Fruit fly (Drosophila melanogaster) whole organism, embryonic: ENCODE measurements around the gene Trhn.

Source experiments
- ATbp ChIP-seq: fragments of 200-800 bp; sonication (Bioruptor generic); optimal IDR thresholded peaks from 2 replicates; lab custom pipeline; 2017; ENCODE audit warnings: missing biosample characterization, mild to moderate bottlenecking, missing genetic modification characterization, missing genetic modification reagents
- CG11247 ChIP-seq: fragments of 200-800 bp; sonication (Bioruptor generic); IDR thresholded peaks from 2 replicates; pipeline ENCODE4 v1.3.6; 2022; ENCODE audit warnings: missing biosample characterization, missing genetic modification characterization
- CG12236 ChIP-seq: fragments of 200-800 bp; sonication (Bioruptor generic); optimal IDR thresholded peaks from 2 replicates; lab custom pipeline; 2016; ENCODE audit warnings: missing biosample characterization, missing genetic modification characterization
- CG12744 ChIP-seq: fragments of 200-800 bp; sonication (Bioruptor generic); optimal IDR thresholded peaks from 2 replicates; lab custom pipeline; 2016; ENCODE audit warnings: missing biosample characterization, missing genetic modification characterization
- CG12942 ChIP-seq: fragments of 200-800 bp; sonication (Bioruptor generic); optimal IDR thresholded peaks from 3 replicates; lab custom pipeline; 2016; ENCODE audit warnings: missing biosample characterization, missing genetic modification characterization
- CG13624 ChIP-seq: fragments of 200-800 bp; sonication (Bioruptor generic); optimal IDR thresholded peaks from 2 replicates; lab custom pipeline; 2016; ENCODE audit warnings: missing biosample characterization, missing genetic modification characterization
- CG14441 ChIP-seq: fragments of 200-800 bp; sonication (Bioruptor generic); IDR thresholded peaks from 2 replicates; pipeline ENCODE4 v1.3.6; 2022; ENCODE audit warnings: missing biosample characterization, missing genetic modification characterization
- CG14710 ChIP-seq: fragments of 200-800 bp; sonication (Bioruptor generic); optimal IDR thresholded peaks from 3 replicates; lab custom pipeline; 2019; ENCODE audit warnings: missing biosample characterization, mild to moderate bottlenecking, missing genetic modification characterization, moderate library complexity
- CG17802 ChIP-seq: fragments of 200-800 bp; sonication (Bioruptor generic); optimal IDR thresholded peaks from 2 replicates; lab custom pipeline; 2018; ENCODE audit warnings: missing biosample characterization, mild to moderate bottlenecking, missing genetic modification characterization, moderate library complexity
- CG31224 ChIP-seq: fragments of 200-800 bp; sonication (Bioruptor generic); IDR thresholded peaks from 2 replicates; pipeline ENCODE4 v1.3.6; 2022; ENCODE audit warnings: missing biosample characterization, missing genetic modification characterization
- CG34376 ChIP-seq: fragments of 200-800 bp; sonication (Bioruptor generic); optimal IDR thresholded peaks from 2 replicates; lab custom pipeline; 2018; ENCODE audit warnings: missing biosample characterization, mild to moderate bottlenecking, missing genetic modification characterization
- CG3726 ChIP-seq: fragments of 200-800 bp; sonication (Bioruptor generic); IDR thresholded peaks from 3 replicates; pipeline ENCODE4, ENCODE4 v1.3.6; 2022; ENCODE audit warnings: missing biosample characterization, missing genetic modification characterization
- CG4360 ChIP-seq: fragments of 200-800 bp; sonication (Bioruptor generic); IDR thresholded peaks from 2 replicates; pipeline ENCODE4 v1.3.6; 2022; ENCODE audit warnings: missing biosample characterization, missing genetic modification characterization
- CG4820 ChIP-seq: fragments of 200-800 bp; sonication (Bioruptor generic); optimal IDR thresholded peaks from 3 replicates; lab custom pipeline; 2016; ENCODE audit warnings: missing biosample characterization, missing genetic modification characterization
- CG7786 ChIP-seq: fragments of 200-800 bp; sonication (Bioruptor generic); optimal IDR thresholded peaks from 2 replicates; lab custom pipeline; 2016; ENCODE audit warnings: missing biosample characterization, missing genetic modification characterization
- CoRest ChIP-seq: fragments of 200-800 bp; sonication (Bioruptor generic); optimal IDR thresholded peaks from 3 replicates; lab custom pipeline; 2018; ENCODE audit warnings: missing biosample characterization, mild to moderate bottlenecking, missing genetic modification characterization, moderate library complexity
- Dll ChIP-seq: fragments of 200-800 bp; sonication (Bioruptor generic); IDR thresholded peaks from 4 replicates; pipeline ENCODE4 v1.3.6; 2022; ENCODE audit warnings: missing biosample characterization, missing genetic modification characterization; ENCODE audit not compliant: partially characterized antibody
- ERR ChIP-seq: fragments of 200-800 bp; sonication (Bioruptor generic); optimal IDR thresholded peaks from 2 replicates; lab custom pipeline; 2016; ENCODE audit warnings: missing biosample characterization, missing genetic modification characterization
- Eip74EF ChIP-seq, 2 experiments: fragments of 200-800 bp in 1 of 2; fragments of >200 bp in 1 of 2; sonication (Bioruptor generic) in 1 of 2; optimal IDR thresholded peaks; 2 replicates each; lab custom pipeline; 2017 to 2019; ENCODE audit warnings: missing biosample characterization in 2 of 2, missing genetic modification characterization in 2 of 2, mild to moderate bottlenecking in 1 of 2, moderate library complexity in 1 of 2
- HHEX ChIP-seq: fragments of 200-800 bp; sonication (Bioruptor generic); optimal IDR thresholded peaks from 3 replicates; lab custom pipeline; 2017; ENCODE audit warnings: missing biosample characterization, mild to moderate bottlenecking, missing genetic modification characterization, missing genetic modification reagents
- Hand ChIP-seq: fragments of 200-800 bp; sonication (Bioruptor generic); optimal IDR thresholded peaks from 2 replicates; lab custom pipeline; 2017; ENCODE audit warnings: mild to moderate bottlenecking, missing biosample characterization, missing genetic modification reagents, missing genetic modification characterization
- Med ChIP-seq: fragments of 200-800 bp; sonication (Bioruptor generic); peaks from one replicate; lab custom pipeline; 2016; ENCODE audit warnings: missing biosample characterization, missing genetic modification characterization, mild to moderate bottlenecking, inconsistent platforms, moderate library complexity
- NFAT ChIP-seq: fragments of 200-800 bp; sonication (Bioruptor generic); IDR thresholded peaks from 2 replicates; pipeline ENCODE4 v1.3.6; 2022; ENCODE audit warnings: missing biosample characterization, missing genetic modification characterization
- Nf-YC ChIP-seq: fragments of 200-800 bp; optimal IDR thresholded peaks from 3 replicates; lab custom pipeline; 2019; ENCODE audit warnings: missing biosample characterization, mild to moderate bottlenecking, missing genetic modification characterization, moderate library complexity
- Opbp ChIP-seq: fragments of 200-800 bp; sonication (Bioruptor generic); IDR thresholded peaks from 3 replicates; pipeline ENCODE4 v1.3.6; 2022; ENCODE audit warnings: missing biosample characterization, missing genetic modification characterization; ENCODE audit not compliant: partially characterized antibody
- Rx ChIP-seq: fragments of 200-800 bp; sonication (Bioruptor generic); IDR thresholded peaks from 2 replicates; pipeline ENCODE4 v1.3.6; 2022; ENCODE audit warnings: missing biosample characterization, missing genetic modification characterization
- Sry-δ ChIP-seq: fragments of 200-800 bp; sonication (Bioruptor generic); optimal IDR thresholded peaks from 2 replicates; lab custom pipeline; 2016; ENCODE audit warnings: missing biosample characterization, missing genetic modification characterization
- cas ChIP-seq: fragments of 200-800 bp; sonication (Bioruptor generic); IDR thresholded peaks from 2 replicates; pipeline ENCODE4 v1.3.6; 2022; ENCODE audit warnings: missing biosample characterization, missing genetic modification characterization
- chinmo ChIP-seq: fragments of 200-800 bp; sonication (Bioruptor generic); IDR thresholded peaks from 4 replicates; pipeline ENCODE4 v1.3.6; 2022; ENCODE audit warnings: missing biosample characterization, missing genetic modification characterization; ENCODE audit not compliant: partially characterized antibody
- chm ChIP-seq: fragments of 200-800 bp; sonication (Bioruptor generic); IDR thresholded peaks from 2 replicates; pipeline ENCODE4 v1.3.6; 2022; ENCODE audit warnings: missing biosample characterization, missing genetic modification characterization
- chn ChIP-seq: fragments of 200-800 bp; sonication (Bioruptor generic); optimal IDR thresholded peaks from 2 replicates; lab custom pipeline; 2016; ENCODE audit warnings: missing biosample characterization, missing genetic modification characterization
- dysf ChIP-seq: fragments of 200-800 bp; sonication (Bioruptor generic); IDR thresholded peaks from 3 replicates; pipeline ENCODE4 v1.3.6; 2022; ENCODE audit warnings: missing biosample characterization, missing genetic modification characterization
- eyg ChIP-seq: fragments of 200-800 bp; sonication (Bioruptor generic); optimal IDR thresholded peaks from 3 replicates; lab custom pipeline; 2016; ENCODE audit warnings: missing biosample characterization, missing genetic modification characterization
- gro ChIP-seq: fragments of 200-800 bp; sonication (Bioruptor generic); optimal IDR thresholded peaks from 2 replicates; lab custom pipeline; 2016; ENCODE audit warnings: missing biosample characterization, missing genetic modification characterization
- jing ChIP-seq: fragments of 200-800 bp; sonication (Bioruptor generic); optimal IDR thresholded peaks from 2 replicates; lab custom pipeline; 2018; ENCODE audit warnings: missing biosample characterization, mild to moderate bottlenecking, missing genetic modification characterization
- lola ChIP-seq, 3 experiments: fragments of >200 bp in 2 of 3; fragments of 200-800 bp in 1 of 3; sonication (Bioruptor generic) in 1 of 3; optimal IDR thresholded peaks; 2 replicates each; lab custom pipeline; 2017 to 2019; ENCODE audit warnings: missing biosample characterization in 3 of 3, missing genetic modification characterization in 3 of 3, mild to moderate bottlenecking in 1 of 3, moderate library complexity in 1 of 3
- lov ChIP-seq, 2 experiments: fragments of 200-800 bp in 1 of 2; fragments of >200 bp in 1 of 2; sonication (Bioruptor generic) in 1 of 2; IDR thresholded peaks in 1 of 2; optimal IDR thresholded peaks in 1 of 2; 2 replicates in 1 of 2; 3 replicates in 1 of 2; pipeline versions ENCODE4 v1.3.6 to Lab custom; 2017 to 2022; ENCODE audit warnings: missing biosample characterization in 1 of 2, missing genetic modification characterization in 1 of 2
- odd ChIP-seq: fragments of 200-800 bp; sonication (Bioruptor generic); optimal IDR thresholded peaks from 2 replicates; lab custom pipeline; 2017; ENCODE audit warnings: missing biosample characterization, mild to moderate bottlenecking, missing genetic modification characterization
- otp ChIP-seq: fragments of 200-800 bp; sonication (Bioruptor generic); IDR thresholded peaks from 3 replicates; pipeline ENCODE4, ENCODE4 v1.3.6; 2022; ENCODE audit warnings: missing biosample characterization, missing genetic modification characterization
- p53 ChIP-seq: fragments of 200-800 bp; sonication (Bioruptor generic); optimal IDR thresholded peaks from 2 replicates; lab custom pipeline; 2016; ENCODE audit warnings: missing biosample characterization, missing genetic modification characterization
- pros ChIP-seq: fragments of 200-800 bp; sonication (Bioruptor generic); optimal IDR thresholded peaks from 3 replicates; lab custom pipeline; 2019; ENCODE audit warnings: missing biosample characterization, mild to moderate bottlenecking, missing genetic modification characterization, moderate library complexity
- rib ChIP-seq: fragments of 200-800 bp; sonication (Bioruptor generic); IDR thresholded peaks from 2 replicates; pipeline ENCODE4 v1.3.6; 2022; ENCODE audit warnings: missing biosample characterization, missing genetic modification characterization
- row ChIP-seq: fragments of 200-800 bp; sonication (Bioruptor generic); IDR thresholded peaks from 3 replicates; pipeline ENCODE4 v1.3.6; 2022; ENCODE audit warnings: missing biosample characterization, missing genetic modification characterization
- slbo ChIP-seq: fragments of 200-800 bp; sonication (Bioruptor generic); IDR thresholded peaks from 2 replicates; pipeline ENCODE4 v1.3.6; 2022; ENCODE audit warnings: missing biosample characterization, missing genetic modification characterization
- so ChIP-seq: fragments of 200-800 bp; sonication (Bioruptor generic); IDR thresholded peaks from 3 replicates; pipeline ENCODE4 v1.3.6; 2022; ENCODE audit warnings: missing biosample characterization, missing genetic modification characterization
- sqz ChIP-seq: fragments of 200-800 bp; sonication (Bioruptor generic); optimal IDR thresholded peaks from 3 replicates; lab custom pipeline; 2018; ENCODE audit warnings: missing biosample characterization, mild to moderate bottlenecking, missing genetic modification characterization
- tna ChIP-seq: fragments of 200-800 bp; sonication (Bioruptor generic); IDR thresholded peaks from 2 replicates; pipeline ENCODE4 v1.3.6; 2022; ENCODE audit warnings: missing biosample characterization, missing genetic modification characterization; ENCODE audit not compliant: partially characterized antibody
- unpg ChIP-seq: fragments of 200-800 bp; sonication (Bioruptor generic); optimal IDR thresholded peaks from 3 replicates; lab custom pipeline; 2018; ENCODE audit warnings: missing biosample characterization, mild to moderate bottlenecking, missing genetic modification characterization, moderate library complexity
- yki ChIP-seq: fragments of >200 bp; optimal IDR thresholded peaks from 3 replicates; lab custom pipeline; 2018
- z ChIP-seq: fragments of 200-800 bp; sonication (Bioruptor generic); IDR thresholded peaks from 3 replicates; pipeline ENCODE4 v1.3.6; 2022; ENCODE audit warnings: missing biosample characterization, missing genetic modification characterization

The Trhn gene

dm6 chr3L:1177085-1177484 is 15.9 kb downstream of the Trhn start, which contains the start of gene bab2 (continued):
- TF ChIP-seq CG4820 (no peak), odd (peak; percentile 11), CG7786 (GFP tag; lab: Kevin White, UChicago) (no peak), CG17802 (tag; lab: Kevin White, UChicago) (no peak), CG4360 (GFP tag; lab: Robert Waterston, UW) (peak; percentile 100), lola (GFP tag; optimal IDR thresholded peaks at IDR 0.05; lab: Kevin White, UChicago) (no peak), row (no peak), slbo (no peak), CG12744 (GFP tag; lab: Kevin White, UChicago) (no peak), chinmo (GFP tag; lab: Robert Waterston, UW) (peak; percentile 92), CG14710 (peak; percentile 1), chn (GFP tag; lab: Kevin White, UChicago) (no peak), unpg (GFP tag; lab: Kevin White, UChicago) (peak; percentile 22), Med (GFP tag; lab: Kevin White, UChicago) (peak; percentile 90), CG31224 (0 out of 2 replicates have a peak, but pooled peaks have one; percentile 24), chm (GFP tag; lab: Robert Waterston, UW) (peak; percentile 95), CG13624 (GFP tag; lab: Kevin White, UChicago) (peak; percentile 9), CoRest (no peak), CG3726 (GFP tag; lab: Robert Waterston, UW) (no peak), p53 (no peak), pros (GFP tag; lab: Kevin White, UChicago) (peak; percentile 40), cas (GFP tag; lab: Robert Waterston, UW) (no peak), jing (GFP tag; lab: Kevin White, UChicago) (peak; percentile 54), CG12942 (GFP tag; lab: Kevin White, UChicago) (no peak), sqz (GFP tag; lab: Kevin White, UChicago) (no peak), CG12236 (GFP tag; lab: Kevin White, UChicago) (peak; percentile 3), Nf-YC (tag; lab: Kevin White, UChicago) (peak; percentile 49), ATbp (no peak), z (GFP tag; lab: Robert Waterston, UW) (no peak), Sry-δ (GFP tag; lab: Kevin White, UChicago) (no peak), lov (optimal IDR thresholded peaks at IDR 0.05; lab: Kevin White, UChicago) (no peak), lov (GFP tag; IDR thresholded peaks at IDR 0.05; lab: Robert Waterston, UW) (peak; percentile 70; the same call in 2 of the 3 replicates), rib (GFP tag; lab: Robert Waterston, UW) (peak; percentile 40; the same call in 1 of the 2 replicates), otp (peak; percentile 62; the same call in 2 of the 3 replicates), Dll (0 out of 4 replicates have a peak, but pooled peaks have one; percentile 39), yki (lab: Kevin White, UChicago) (peak; percentile 54), dysf (GFP tag; lab: Robert Waterston, UW) (no peak), HHEX (GFP tag; lab: Kevin White, UChicago) (no peak), Opbp (peak; percentile 75), Eip74EF (GFP tag; optimal IDR thresholded peaks at IDR 0.05; lab: Kevin White, UChicago) (no peak), CG34376 (GFP tag; lab: Kevin White, UChicago) (no peak), NFAT (no peak), ERR (GFP tag; lab: Kevin White, UChicago) (no peak), CG11247 (GFP tag; lab: Robert Waterston, UW) (no peak), eyg (GFP tag; lab: Kevin White, UChicago) (no peak), so (GFP tag; lab: Robert Waterston, UW) (peak; percentile 58; the same call in 1 of the 3 replicates), Hand (GFP tag; lab: Kevin White, UChicago) (no peak), gro (GFP tag; lab: Kevin White, UChicago) (peak; percentile 43), tna (GFP tag; lab: Robert Waterston, UW) (no peak), Rx (GFP tag; lab: Robert Waterston, UW) (no peak), CG14441 (GFP tag; lab: Robert Waterston, UW) (no peak)
